Worm (Caenorhabditis elegans) whole organism, L4 larva: Measurements from ENCODE around the gene srh-7.
A peak's percentile ranks its signal among the peaks of the same experiment; 100 is the strongest.

Source experiments
- R02D3.7 ChIP-seq: fragments of 150-350 bp; sonication (generic microtip); optimal IDR thresholded peaks from 3 replicates; lab custom pipeline; 2014; ENCODE audit warnings: missing biosample characterization, missing genetic modification characterization
- aha-1 ChIP-seq: fragments of 150-350 bp; peaks from one replicate; lab custom pipeline; 2014; ENCODE audit warnings: missing biosample characterization, missing genetic modification characterization
- ama-1 ChIP-seq: fragments of 150-350 bp; optimal IDR thresholded peaks from 2 replicates; lab custom pipeline; 2014; ENCODE audit warnings: inconsistent platforms, mixed read lengths
- ceh-82 ChIP-seq: sonication (generic microtip); optimal IDR thresholded peaks from 2 replicates; lab custom pipeline; 2017; ENCODE audit warnings: missing biosample characterization, missing genetic modification characterization
- ctbp-1 ChIP-seq: fragments of 200-800 bp; sonication (Bioruptor generic); IDR thresholded peaks from 2 replicates; pipeline ENCODE4 v1.3.6; 2022; ENCODE audit warnings: missing genetic modification reagents, missing genetic modification characterization, missing compliant biosample characterization
- daf-12 ChIP-seq: fragments of 150-350 bp; optimal IDR thresholded peaks from 2 replicates; lab custom pipeline; 2014; ENCODE audit warnings: missing biosample characterization, missing genetic modification reagents, missing genetic modification characterization
- daf-8 ChIP-seq: fragments of 200-800 bp; sonication (Bioruptor generic); IDR thresholded peaks from 2 replicates; pipeline ENCODE4 v1.3.6; 2022; ENCODE audit warnings: missing genetic modification characterization, missing compliant biosample characterization
- dmd-6 ChIP-seq: fragments of 200-800 bp; sonication (Bioruptor generic); IDR thresholded peaks from 2 replicates; pipeline ENCODE4 v1.3.6; 2022; ENCODE audit warnings: missing genetic modification reagents, missing genetic modification characterization, missing compliant biosample characterization
- dmd-8 ChIP-seq: fragments of 200-800 bp; sonication (Bioruptor generic); IDR thresholded peaks from 2 replicates; pipeline ENCODE4 v1.3.6; 2022; ENCODE audit warnings: missing genetic modification characterization, missing compliant biosample characterization
- duxl-1 ChIP-seq: sonication (generic microtip); optimal IDR thresholded peaks from 2 replicates; lab custom pipeline; 2016; ENCODE audit warnings: mild to moderate bottlenecking, missing genetic modification characterization, moderate library complexity, missing compliant biosample characterization; ENCODE audit not compliant: poor library complexity
- dve-1 ChIP-seq: sonication (generic microtip); optimal IDR thresholded peaks from 2 replicates; lab custom pipeline; 2017; ENCODE audit warnings: antibody characterized with exemption, mild to moderate bottlenecking, missing genetic modification characterization, missing compliant biosample characterization; ENCODE audit not compliant: insufficient read depth
- fos-1 ChIP-seq: fragments of 150-350 bp; optimal IDR thresholded peaks from 2 replicates; lab custom pipeline; 2014; ENCODE audit warnings: missing biosample characterization, missing genetic modification characterization
- hif-1 ChIP-seq, 2 experiments: sonication (generic microtip); optimal IDR thresholded peaks; 2 replicates each; lab custom pipeline; 2016 to 2017; ENCODE audit warnings: missing compliant biosample characterization in 2 of 2, missing genetic modification characterization in 2 of 2, missing genetic modification reagents in 2 of 2, missing genotype in 2 of 2, mild to moderate bottlenecking in 1 of 2
- hlh-11 ChIP-seq: fragments of 200-800 bp; sonication (Bioruptor generic); optimal IDR thresholded peaks from 2 replicates; lab custom pipeline; 2018; ENCODE audit warnings: mild to moderate bottlenecking, missing genetic modification characterization, missing compliant biosample characterization
- hlh-30 ChIP-seq: sonication (generic microtip); optimal IDR thresholded peaks from 2 replicates; lab custom pipeline; 2017; ENCODE audit warnings: antibody characterized with exemption, mild to moderate bottlenecking, missing genetic modification characterization, missing compliant biosample characterization; ENCODE audit not compliant: insufficient read depth
- hmg-1.1 ChIP-seq: fragments of 200-800 bp; sonication (Bioruptor generic); IDR thresholded peaks from 2 replicates; pipeline ENCODE4 v1.3.6; 2022; ENCODE audit warnings: missing genetic modification reagents, missing genetic modification characterization, missing compliant biosample characterization
- lim-7 ChIP-seq: fragments of 200-800 bp; sonication (Bioruptor generic); IDR thresholded peaks from 2 replicates; pipeline ENCODE4 v1.3.6; 2022; ENCODE audit warnings: missing genetic modification characterization, missing compliant biosample characterization
- lsy-2 ChIP-seq, 2 experiments: fragments of 150-350 bp in 1 of 2; sonication (generic microtip) in 1 of 2; optimal IDR thresholded peaks; 2 replicates each; lab custom pipeline; 2014 to 2017; ENCODE audit warnings: missing biosample characterization in 2 of 2, missing genetic modification characterization in 2 of 2
- madf-5 ChIP-seq, 2 experiments: fragments of 200-800 bp; sonication (Bioruptor generic); IDR thresholded peaks; 2 replicates each; pipeline ENCODE4 v1.3.6; 2022; ENCODE audit warnings: missing compliant biosample characterization in 2 of 2, missing genetic modification characterization in 2 of 2
- mdl-1 ChIP-seq, 2 experiments: fragments of 150-350 bp in 1 of 2; sonication (generic microtip) in 1 of 2; optimal IDR thresholded peaks; 2 replicates each; lab custom pipeline; 2014 to 2017; ENCODE audit warnings: missing biosample characterization in 2 of 2, missing genetic modification characterization in 2 of 2
- mxl-3 ChIP-seq: fragments of 200-800 bp; sonication (Bioruptor generic); optimal IDR thresholded peaks from 2 replicates; lab custom pipeline; 2018; ENCODE audit warnings: mild to moderate bottlenecking, missing genetic modification characterization, missing compliant biosample characterization
- nhr-111 ChIP-seq: fragments of 200-800 bp; sonication (Bioruptor generic); optimal IDR thresholded peaks from 2 replicates; lab custom pipeline; 2018; ENCODE audit warnings: mild to moderate bottlenecking, missing genetic modification characterization, missing compliant biosample characterization
- nhr-25 ChIP-seq: sonication (generic microtip); optimal IDR thresholded peaks from 2 replicates; lab custom pipeline; 2017; ENCODE audit warnings: missing genetic modification characterization, mild to moderate bottlenecking, missing compliant biosample characterization, antibody characterized with exemption, moderate library complexity, borderline replicate concordance; ENCODE audit not compliant: insufficient read depth
- nhr-28 ChIP-seq: fragments of 150-350 bp; optimal IDR thresholded peaks from 2 replicates; lab custom pipeline; 2014; ENCODE audit warnings: missing biosample characterization, missing genetic modification characterization
- nhr-41 ChIP-seq: fragments of 200-800 bp; sonication (Bioruptor generic); IDR thresholded peaks from 2 replicates; pipeline ENCODE4 v1.3.6; 2022; ENCODE audit warnings: missing genetic modification reagents, missing genetic modification characterization, missing compliant biosample characterization
- php-3 ChIP-seq: fragments of 200-800 bp; sonication (Bioruptor generic); IDR thresholded peaks from 2 replicates; pipeline ENCODE4 v1.3.6; 2022; ENCODE audit warnings: missing genetic modification reagents, missing genetic modification characterization, missing compliant biosample characterization
- pqm-1 ChIP-seq: sonication (generic microtip); optimal IDR thresholded peaks from 2 replicates; lab custom pipeline; 2017; ENCODE audit warnings: missing biosample characterization, missing genetic modification characterization
- skn-1 ChIP-seq: fragments of 150-350 bp; optimal IDR thresholded peaks from 2 replicates; lab custom pipeline; 2014; ENCODE audit warnings: missing biosample characterization, missing genetic modification characterization
- snpc-1.2 ChIP-seq: fragments of 200-800 bp; sonication (Bioruptor generic); IDR thresholded peaks from 2 replicates; pipeline ENCODE4 v1.3.6; 2022; ENCODE audit warnings: missing genetic modification reagents, missing genetic modification characterization, missing compliant biosample characterization
- snpc-4 ChIP-seq: fragments of 150-350 bp; optimal IDR thresholded peaks from 2 replicates; lab custom pipeline; 2014; ENCODE audit warnings: missing biosample characterization, missing genetic modification characterization
- unc-39 ChIP-seq: sonication (generic microtip); optimal IDR thresholded peaks from 2 replicates; lab custom pipeline; 2017; ENCODE audit warnings: missing biosample characterization, missing genetic modification characterization
- unc-62 ChIP-seq, 3 experiments: fragments of 150-350 bp in 1 of 3; sonication (generic microtip); optimal IDR thresholded peaks in 2 of 3; peaks in 1 of 3; 1 replicate in 1 of 3; 2 replicates in 2 of 3; lab custom pipeline; 2014 to 2017; ENCODE audit warnings: missing biosample characterization in 3 of 3, missing genetic modification characterization in 3 of 3, missing genetic modification reagents in 3 of 3, missing genotype in 1 of 3
- zag-1 ChIP-seq: fragments of 150-350 bp; optimal IDR thresholded peaks from 2 replicates; lab custom pipeline; 2014; ENCODE audit warnings: missing biosample characterization, missing genetic modification characterization
- zip-2 ChIP-seq: fragments of 150-350 bp; optimal IDR thresholded peaks from 2 replicates; lab custom pipeline; 2014; ENCODE audit warnings: missing biosample characterization, missing genetic modification characterization
- ztf-7 ChIP-seq: fragments of 150-350 bp; optimal IDR thresholded peaks from 2 replicates; lab custom pipeline; 2014; ENCODE audit warnings: missing biosample characterization, missing genetic modification characterization

Gene srh-7

ce11 chrV:3981680-3982079, 26.3 kb upstream of the srh-7 start, which contains the start of gene nlp-30:
Gene nlp-30 (plus strand): TSS chrV:3981980.
- TF ChIP-seq unc-62 (GFP tag; optimal IDR thresholded peaks at IDR 0.05 in 1 of 2; lab: Kevin White, UChicago) (peak in 1 of 2 experiments; percentile 62), unc-62 (tag; optimal IDR thresholded peaks at IDR 0.05; lab: Kevin White, UChicago) (no peak), snpc-1.2 (GFP tag; lab: Robert Waterston, UW) (no peak)

DNA sequence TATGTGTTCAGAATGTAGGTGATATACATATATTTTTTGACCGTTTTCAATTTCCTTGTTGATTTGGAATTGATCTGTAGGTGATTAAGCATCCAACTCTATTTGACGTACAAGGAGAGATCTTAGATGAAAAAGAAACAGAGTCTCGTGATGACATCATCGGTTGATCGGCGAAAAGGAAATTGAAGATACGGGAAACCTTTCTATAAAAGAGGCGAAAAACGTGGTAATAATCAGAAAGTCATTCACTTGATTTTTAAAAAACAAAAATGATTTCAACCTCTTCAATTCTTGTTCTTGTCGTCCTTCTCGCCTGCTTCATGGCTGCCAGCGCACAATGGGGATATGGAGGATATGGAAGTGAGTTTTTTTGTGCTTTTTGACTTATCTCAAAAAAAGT, 23.8 kb upstream of the srh-7 start, which contains the start of gene nlp-29:
Gene nlp-29 (plus strand): TSS at position 248 of the 400 bp plus-strand sequence.
- TF ChIP-seq nhr-25 (peak; percentile 47), dve-1 (no peak), mxl-3 (GFP tag; lab: Kevin White, UChicago) (peak; percentile 38), lsy-2 (tag; optimal IDR thresholded peaks at IDR 0.05; lab: Kevin White, UChicago) (peak in 1 of 2 experiments; percentile 2), ztf-7 (no peak), hif-1 (tag; optimal IDR thresholded peaks at IDR 0.05; lab: Kevin White, UChicago) (no peak), daf-8 (GFP tag; lab: Robert Waterston, UW) (no peak), lim-7 (no peak), dmd-8 (GFP tag; lab: Robert Waterston, UW) (no peak), dmd-6 (peak; percentile 16; the same call in 1 of the 2 replicates), pqm-1 (tag; lab: Kevin White, UChicago) (no peak), daf-12 (no peak), hlh-30 (tag; lab: Kevin White, UChicago) (peak; percentile 56), fos-1 (tag; lab: Kevin White, UChicago) (no peak)
- TF ChIP-seq, all 104 proteins: peak for 5

- no peak for TF ChIP-seq nhr-41
- peak; percentile 13 for TF ChIP-seq nhr-25
- TF ChIP-seq dmd-6, result no peak
- TF ChIP-seq aha-1 (tag; lab: Kevin White, UChicago), result peak; percentile 60
- no peak for TF ChIP-seq php-3 (GFP tag; lab: Robert Waterston, UW)
Observed at ce11 chrV:3985104-3985503, 22.9 kb upstream of the srh-7 start.

DNA sequence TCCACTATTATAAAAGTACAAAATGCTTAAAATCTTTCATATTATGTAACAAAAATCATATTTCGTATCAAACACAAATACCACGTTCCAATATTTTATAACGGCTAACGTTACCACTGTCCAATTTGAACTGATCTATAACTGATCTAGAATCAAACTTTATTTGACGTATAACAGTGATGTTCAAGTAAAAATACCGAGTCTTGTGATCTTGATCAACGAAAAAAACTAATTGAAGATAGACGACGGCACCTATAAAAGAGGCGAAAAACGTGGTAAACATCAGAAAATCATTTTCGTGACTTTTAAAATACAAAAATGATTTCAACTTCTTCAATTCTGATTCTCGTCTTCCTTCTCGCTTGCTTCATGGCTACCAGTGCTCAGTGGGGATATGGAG, 20.4 kb upstream of the srh-7 start, which contains the start of gene nlp-28:
Gene nlp-28 (plus strand): TSS at position 285 of the 400 bp plus-strand sequence.
- TF ChIP-seq mxl-3 (GFP tag; lab: Kevin White, UChicago), result no peak
- no peak for TF ChIP-seq zag-1
- TF ChIP-seq fos-1 (tag; lab: Kevin White, UChicago), result no peak
- TF ChIP-seq snpc-1.2 (GFP tag; lab: Robert Waterston, UW), result no peak
- TF ChIP-seq nhr-41, result no peak
- no peak for TF ChIP-seq madf-5 (GFP tag; IDR thresholded peaks at IDR 0.05; lab: Robert Waterston, UW)
- TF ChIP-seq nhr-111 (GFP tag; lab: Kevin White, UChicago), result no peak
- no peak for TF ChIP-seq hlh-11
- no peak for TF ChIP-seq zip-2 (tag; lab: Kevin White, UChicago)
- TF ChIP-seq daf-8 (GFP tag; lab: Robert Waterston, UW), result no peak
- no peak for TF ChIP-seq dve-1
- no peak for TF ChIP-seq hmg-1.1 (GFP tag; lab: Robert Waterston, UW)
- TF ChIP-seq unc-39, result no peak
- TF ChIP-seq skn-1 (tag; lab: Kevin White, UChicago), result no peak
- no peak for TF ChIP-seq R02D3.7 (tag; lab: Kevin White, UChicago)
- no peak for TF ChIP-seq ceh-82 (tag; lab: Kevin White, UChicago)
- TF ChIP-seq snpc-4, result no peak
- no peak for TF ChIP-seq ctbp-1 (GFP tag; lab: Robert Waterston, UW)

- TF ChIP-seq duxl-1 (tag; lab: Kevin White, UChicago), result no peak
- peak; percentile 43 for TF ChIP-seq ama-1 (lab: Kevin White, UChicago)
- peak in 1 of 2 experiments; percentile 24 for TF ChIP-seq mdl-1 (tag; optimal IDR thresholded peaks at IDR 0.05; lab: Kevin White, UChicago)
- TF ChIP-seq hlh-30 (tag; lab: Kevin White, UChicago), result peak; percentile 32
- TF ChIP-seq unc-62 (GFP tag; optimal IDR thresholded peaks at IDR 0.05 in 1 of 2; lab: Kevin White, UChicago), result peak in 1 of 2 experiments; percentile 63
- no peak for TF ChIP-seq unc-62 (tag; optimal IDR thresholded peaks at IDR 0.05; lab: Kevin White, UChicago)
- TF ChIP-seq daf-12, result no peak
- peak; percentile 9 for TF ChIP-seq nhr-28
Observed at ce11 chrV:3989070-3989469, 19.0 kb upstream of the srh-7 start, which contains the start of gene nlp-27. Gene nlp-27 (plus strand): TSS chrV:3989378.
